Fruit fly (Drosophila melanogaster) whole organism, pupa: ENCODE data around the gene ZIPIC.

Experiments used
- CG10348 ChIP-seq: fragments of 200-800 bp; sonication (Bioruptor generic); IDR thresholded peaks from 2 replicates; pipeline ENCODE4 v1.3.6; 2022; ENCODE audit warnings: missing biosample characterization, missing genetic modification characterization
- CG12605 ChIP-seq: fragments of 200-800 bp; sonication (Bioruptor generic); IDR thresholded peaks from 2 replicates; pipeline ENCODE4 v1.3.6; 2022; ENCODE audit warnings: missing biosample characterization, missing genetic modification characterization
- CG13204 ChIP-seq: fragments of 200-800 bp; sonication (Bioruptor generic); optimal IDR thresholded peaks from 2 replicates; lab custom pipeline; 2018; ENCODE audit warnings: missing biosample characterization, mild to moderate bottlenecking, missing genetic modification characterization, moderate library complexity
- CG14655 ChIP-seq: fragments of 200-800 bp; sonication (Bioruptor generic); optimal IDR thresholded peaks from 3 replicates; lab custom pipeline; 2017; ENCODE audit warnings: mild to moderate bottlenecking, missing biosample characterization, missing genetic modification reagents, missing genetic modification characterization
- CG15710 ChIP-seq: fragments of 200-800 bp; sonication (Bioruptor generic); optimal IDR thresholded peaks from 2 replicates; lab custom pipeline; 2018; ENCODE audit warnings: missing biosample characterization, mild to moderate bottlenecking, missing genetic modification characterization, moderate library complexity
- CG17806 ChIP-seq: fragments of 200-800 bp; sonication (Bioruptor generic); optimal IDR thresholded peaks from 2 replicates; lab custom pipeline; 2018; ENCODE audit warnings: missing biosample characterization, mild to moderate bottlenecking, missing genetic modification characterization, moderate library complexity
- CG32121 ChIP-seq: fragments of 200-800 bp; sonication (Bioruptor generic); IDR thresholded peaks from 2 replicates; pipeline ENCODE4 v1.3.6; 2022; ENCODE audit warnings: missing biosample characterization, missing genetic modification characterization
- CG34367 ChIP-seq: fragments of 200-800 bp; sonication (Bioruptor generic); optimal IDR thresholded peaks from 2 replicates; lab custom pipeline; 2018; ENCODE audit warnings: missing biosample characterization, mild to moderate bottlenecking, missing genetic modification characterization
- CG4496 ChIP-seq: fragments of 200-800 bp; sonication (Bioruptor generic); IDR thresholded peaks from 3 replicates; pipeline ENCODE4 v1.3.6; 2022; ENCODE audit warnings: missing biosample characterization, missing genetic modification characterization
- CG8159 ChIP-seq: fragments of 200-800 bp; sonication (Bioruptor generic); optimal IDR thresholded peaks from 3 replicates; lab custom pipeline; 2018; ENCODE audit warnings: missing biosample characterization, mild to moderate bottlenecking, missing genetic modification characterization, moderate library complexity
- CG8301 ChIP-seq: fragments of 200-800 bp; sonication (Bioruptor generic); optimal IDR thresholded peaks from 2 replicates; lab custom pipeline; 2018; ENCODE audit warnings: missing biosample characterization, mild to moderate bottlenecking, missing genetic modification characterization
- CG9948 ChIP-seq: fragments of 200-800 bp; sonication (Bioruptor generic); optimal IDR thresholded peaks from 2 replicates; lab custom pipeline; 2018; ENCODE audit warnings: missing biosample characterization, mild to moderate bottlenecking, missing genetic modification characterization, moderate library complexity
- D1 ChIP-seq: fragments of 200-800 bp; sonication (Bioruptor generic); optimal IDR thresholded peaks from 2 replicates; lab custom pipeline; 2018; ENCODE audit warnings: missing biosample characterization, mild to moderate bottlenecking, missing genetic modification characterization, moderate library complexity
- EcR ChIP-seq: fragments of 200-800 bp; sonication (Bioruptor generic); optimal IDR thresholded peaks from 3 replicates; lab custom pipeline; 2019; ENCODE audit warnings: missing biosample characterization, missing genetic modification characterization, mild to moderate bottlenecking, moderate library complexity, missing genetic modification reagents
- Ets98B ChIP-seq: fragments of 200-800 bp; sonication (Bioruptor generic); IDR thresholded peaks from 2 replicates; pipeline ENCODE4 v1.3.6; 2022; ENCODE audit warnings: missing biosample characterization, missing genetic modification characterization
- Pif1A ChIP-seq: fragments of 200-800 bp; sonication (Bioruptor generic); optimal IDR thresholded peaks from 3 replicates; lab custom pipeline; 2016; ENCODE audit warnings: missing biosample characterization, missing genetic modification characterization
- Pif1B ChIP-seq: fragments of 200-800 bp; sonication (Bioruptor generic); optimal IDR thresholded peaks from 3 replicates; lab custom pipeline; 2016; ENCODE audit warnings: missing biosample characterization, missing genetic modification characterization
- Snoo ChIP-seq: fragments of 200-800 bp; sonication (Bioruptor generic); optimal IDR thresholded peaks from 3 replicates; lab custom pipeline; 2017; ENCODE audit warnings: missing biosample characterization, mild to moderate bottlenecking, missing genetic modification characterization, inconsistent platforms
- fd96Ca ChIP-seq: fragments of 200-800 bp; sonication (Bioruptor generic); IDR thresholded peaks from 3 replicates; pipeline ENCODE4 v1.3.6; 2022; ENCODE audit warnings: missing biosample characterization, missing genetic modification characterization
- gl ChIP-seq: fragments of 200-800 bp; sonication (Bioruptor generic); optimal IDR thresholded peaks from 2 replicates; lab custom pipeline; 2018; ENCODE audit warnings: missing biosample characterization, mild to moderate bottlenecking, missing genetic modification characterization
- rn ChIP-seq: fragments of 200-800 bp; sonication (Bioruptor generic); IDR thresholded peaks from 2 replicates; pipeline ENCODE4 v1.3.6; 2022; ENCODE audit warnings: missing biosample characterization, missing genetic modification characterization

Gene ZIPIC

dm6 chr3R:30066004-30066403 is 29.3 kb upstream of the ZIPIC start:
- TF ChIP-seq CG8159 (tag; lab: Kevin White, UChicago) (no peak), EcR (peak; percentile 83)

- TF ChIP-seq Snoo (tag; lab: Kevin White, UChicago) (no peak), Ets98B (GFP tag; lab: Robert Waterston, UW) (no peak), CG32121 (no peak), Pif1A (GFP tag; lab: Kevin White, UChicago) (no peak)
These were observed 27.0 kb upstream of the ZIPIC start for dm6 chr3R:30063704-30064103.

- TF ChIP-seq EcR (peak; percentile 1), CG14655 (GFP tag; lab: Kevin White, UChicago) (no peak)
These were observed 25.9 kb upstream of the ZIPIC start for dm6 chr3R:30062543-30062942.

dm6 chr3R:30061980-30062379 is 25.3 kb upstream of the ZIPIC start:
- no peak for TF ChIP-seq CG32121
- TF ChIP-seq Pif1B (GFP tag; lab: Kevin White, UChicago): no peak
- no peak for TF ChIP-seq gl (tag; lab: Kevin White, UChicago)
- TF ChIP-seq Snoo (tag; lab: Kevin White, UChicago): no peak
- TF ChIP-seq CG4496 (GFP tag; lab: Robert Waterston, UW): no peak
- no peak for TF ChIP-seq fd96Ca (GFP tag; lab: Robert Waterston, UW)
- TF ChIP-seq D1 (tag; lab: Kevin White, UChicago): no peak
- TF ChIP-seq, all 21 proteins: peak for 0

dm6 chr3R:30061154-30061482 is 24.4 kb upstream of the ZIPIC start:
- peak; percentile 40; the same call in 1 of the 2 replicates for TF ChIP-seq CG10348
- peak; percentile 96 for TF ChIP-seq CG4496 (GFP tag; lab: Robert Waterston, UW)
- peak; percentile 89 for TF ChIP-seq CG15710 (tag; lab: Kevin White, UChicago)
- TF ChIP-seq CG8159 (tag; lab: Kevin White, UChicago): peak; percentile 94
- TF ChIP-seq rn: peak; percentile 91
- peak; percentile 96 for TF ChIP-seq Pif1B (GFP tag; lab: Kevin White, UChicago)
- peak; percentile 41 for TF ChIP-seq EcR
- peak; percentile 87 for TF ChIP-seq CG8301
- peak; percentile 94 for TF ChIP-seq CG32121
- TF ChIP-seq CG14655 (GFP tag; lab: Kevin White, UChicago): peak; percentile 83
- TF ChIP-seq CG17806 (tag; lab: Kevin White, UChicago): peak; percentile 95
- peak; percentile 92 for TF ChIP-seq fd96Ca (GFP tag; lab: Robert Waterston, UW)
- peak; percentile 83 for TF ChIP-seq D1 (tag; lab: Kevin White, UChicago)
- peak; percentile 96 for TF ChIP-seq Ets98B (GFP tag; lab: Robert Waterston, UW)
- peak; percentile 81 for TF ChIP-seq CG34367 (tag; lab: Kevin White, UChicago)
- TF ChIP-seq CG9948 (tag; lab: Kevin White, UChicago): peak; percentile 86
- TF ChIP-seq gl (tag; lab: Kevin White, UChicago): peak; percentile 85
- TF ChIP-seq Snoo (tag; lab: Kevin White, UChicago): peak; percentile 95
- TF ChIP-seq CG13204: peak; percentile 67
- TF ChIP-seq CG12605: peak; percentile 92
- TF ChIP-seq Pif1A (GFP tag; lab: Kevin White, UChicago): peak; percentile 95
- TF ChIP-seq, all 21 proteins: peak for 21

dm6 chr3R:30060451-30061153 is 23.9 kb upstream of the ZIPIC start:
- TF ChIP-seq CG15710 (tag; lab: Kevin White, UChicago) (no peak), Pif1A (GFP tag; lab: Kevin White, UChicago) (no peak), gl (tag; lab: Kevin White, UChicago) (no peak), CG8301 (no peak), CG13204 (no peak), CG4496 (GFP tag; lab: Robert Waterston, UW) (no peak; the same call in 2 of the 3 replicates), Ets98B (GFP tag; lab: Robert Waterston, UW) (no peak), CG10348 (no peak), Snoo (tag; lab: Kevin White, UChicago) (no peak), CG14655 (GFP tag; lab: Kevin White, UChicago) (no peak), CG12605 (no peak), rn (no peak), CG8159 (tag; lab: Kevin White, UChicago) (no peak), EcR (no peak), fd96Ca (GFP tag; lab: Robert Waterston, UW) (no peak), D1 (tag; lab: Kevin White, UChicago) (no peak), CG34367 (tag; lab: Kevin White, UChicago) (no peak), Pif1B (GFP tag; lab: Kevin White, UChicago) (no peak)

dm6 chr3R:30059944-30060343 is 23.3 kb upstream of the ZIPIC start:
- TF ChIP-seq CG12605 (no peak), rn (no peak), CG32121 (no peak), CG10348 (no peak), CG13204 (no peak), EcR (peak; percentile 85), CG8159 (tag; lab: Kevin White, UChicago) (peak; percentile 31)
